Worm (Caenorhabditis elegans) whole organism, mixed stage, embryonic: Measurements from ENCODE around the gene hpx-2.

Source experiments
- M03D4.4 ChIP-seq: sonication (generic microtip); optimal IDR thresholded peaks from 2 replicates; lab custom pipeline; 2017; ENCODE audit warnings: mild to moderate bottlenecking, missing genetic modification characterization, missing compliant biosample characterization
- bed-3 ChIP-seq: fragments of 200-800 bp; sonication (Bioruptor generic); optimal IDR thresholded peaks from 3 replicates; lab custom pipeline; 2018; ENCODE audit warnings: mild to moderate bottlenecking, missing genetic modification characterization, moderate library complexity, missing compliant biosample characterization
- blmp-1 ChIP-seq: fragments of 150-350 bp; optimal IDR thresholded peaks from 2 replicates; lab custom pipeline; 2014; ENCODE audit warnings: missing biosample characterization, missing genetic modification characterization
- ceh-39 ChIP-seq: fragments of 150-350 bp; optimal IDR thresholded peaks from 2 replicates; lab custom pipeline; 2014; ENCODE audit warnings: missing biosample characterization, missing genetic modification characterization
- ceh-83 ChIP-seq: fragments of 200-800 bp; sonication (Bioruptor generic); optimal IDR thresholded peaks from 2 replicates; lab custom pipeline; 2018; ENCODE audit warnings: mild to moderate bottlenecking, missing genetic modification characterization, missing compliant biosample characterization
- ces-1 ChIP-seq: fragments of 150-350 bp; optimal IDR thresholded peaks from 2 replicates; lab custom pipeline; 2014; ENCODE audit warnings: missing biosample characterization, missing genetic modification reagents, missing genetic modification characterization
- drap-1 ChIP-seq: fragments of 200-800 bp; sonication (Bioruptor generic); optimal IDR thresholded peaks from 3 replicates; lab custom pipeline; 2018; ENCODE audit warnings: mild to moderate bottlenecking, missing genetic modification characterization, missing compliant biosample characterization
- elt-1 ChIP-seq: sonication (generic microtip); optimal IDR thresholded peaks from 2 replicates; lab custom pipeline; 2017; ENCODE audit warnings: missing genetic modification characterization, mild to moderate bottlenecking, missing compliant biosample characterization, antibody characterized with exemption, moderate library complexity, borderline replicate concordance; ENCODE audit not compliant: insufficient read depth
- elt-3 ChIP-seq: fragments of 150-350 bp; optimal IDR thresholded peaks from 2 replicates; lab custom pipeline; 2014; ENCODE audit warnings: missing biosample characterization, missing genetic modification characterization
- flh-1 ChIP-seq: fragments of 200-800 bp; sonication (Bioruptor generic); optimal IDR thresholded peaks from 2 replicates; lab custom pipeline; 2018; ENCODE audit warnings: mild to moderate bottlenecking, missing genetic modification characterization, moderate library complexity, missing compliant biosample characterization
- ham-2 ChIP-seq: fragments of 200-800 bp; sonication (Bioruptor generic); optimal IDR thresholded peaks from 2 replicates; lab custom pipeline; 2018; ENCODE audit warnings: mild to moderate bottlenecking, missing genetic modification characterization, missing compliant biosample characterization
- hlh-1 ChIP-seq: fragments of 150-350 bp; optimal IDR thresholded peaks from 2 replicates; lab custom pipeline; 2014; ENCODE audit warnings: missing biosample characterization, missing genetic modification reagents, missing genetic modification characterization
- lin-13 ChIP-seq: fragments of 150-350 bp; optimal IDR thresholded peaks from 2 replicates; lab custom pipeline; 2014; ENCODE audit warnings: missing biosample characterization, missing genetic modification characterization
- lin-32 ChIP-seq: fragments of 200-800 bp; sonication (Bioruptor generic); optimal IDR thresholded peaks from 2 replicates; lab custom pipeline; 2018; ENCODE audit warnings: mild to moderate bottlenecking, missing genetic modification characterization, missing compliant biosample characterization
- lsy-2 ChIP-seq: fragments of 150-350 bp; optimal IDR thresholded peaks from 2 replicates; lab custom pipeline; 2014; ENCODE audit warnings: missing biosample characterization, missing genetic modification characterization
- mep-1 ChIP-seq: fragments of 150-350 bp; optimal IDR thresholded peaks from 2 replicates; lab custom pipeline; 2017; ENCODE audit warnings: missing biosample characterization, missing genetic modification reagents, missing genetic modification characterization, inconsistent platforms
- mls-2 ChIP-seq: sonication (generic microtip); optimal IDR thresholded peaks from 2 replicates; lab custom pipeline; 2016; ENCODE audit warnings: mild to moderate bottlenecking, missing genetic modification characterization, moderate library complexity, missing compliant biosample characterization
- nhr-2 ChIP-seq: fragments of 150-350 bp; optimal IDR thresholded peaks from 2 replicates; lab custom pipeline; 2014; ENCODE audit warnings: missing biosample characterization, missing genetic modification characterization
- nhr-237 ChIP-seq: fragments of 150-350 bp; optimal IDR thresholded peaks from 2 replicates; lab custom pipeline; 2014; ENCODE audit warnings: missing biosample characterization, missing genetic modification characterization
- nhr-28 ChIP-seq: fragments of 150-350 bp; optimal IDR thresholded peaks from 2 replicates; lab custom pipeline; 2014; ENCODE audit warnings: missing biosample characterization, missing genetic modification characterization
- nhr-76 ChIP-seq: sonication (generic microtip); optimal IDR thresholded peaks from 2 replicates; lab custom pipeline; 2017; ENCODE audit warnings: missing biosample characterization, missing genetic modification characterization
- pha-4 ChIP-seq: fragments of 150-350 bp; optimal IDR thresholded peaks from 2 replicates; lab custom pipeline; 2018; ENCODE audit warnings: missing biosample characterization, missing genetic modification reagents, missing genetic modification characterization
- sem-2 ChIP-seq: fragments of 200-800 bp; sonication (Bioruptor generic); optimal IDR thresholded peaks from 2 replicates; lab custom pipeline; 2018; ENCODE audit warnings: mild to moderate bottlenecking, missing genetic modification characterization, missing compliant biosample characterization
- snpc-4 ChIP-seq: fragments of 150-350 bp; optimal IDR thresholded peaks from 2 replicates; lab custom pipeline; 2014; ENCODE audit warnings: missing biosample characterization, missing genetic modification characterization
- sptf-1 ChIP-seq: sonication (generic microtip); optimal IDR thresholded peaks from 2 replicates; lab custom pipeline; 2017; ENCODE audit warnings: mild to moderate bottlenecking, missing genetic modification characterization, moderate library complexity, missing compliant biosample characterization
- tbx-8 ChIP-seq: fragments of 200-800 bp; sonication (Bioruptor generic); optimal IDR thresholded peaks from 2 replicates; lab custom pipeline; 2018; ENCODE audit warnings: mild to moderate bottlenecking, missing genetic modification characterization, moderate library complexity, missing compliant biosample characterization
- unc-120 ChIP-seq: sonication (generic microtip); optimal IDR thresholded peaks from 2 replicates; lab custom pipeline; 2017; ENCODE audit warnings: missing genetic modification characterization, missing compliant biosample characterization; ENCODE audit not compliant: poor library complexity, severe bottlenecking
- unc-39 ChIP-seq: fragments of 150-350 bp; optimal IDR thresholded peaks from 2 replicates; lab custom pipeline; 2014; ENCODE audit warnings: missing biosample characterization, missing genetic modification characterization
- unc-62 ChIP-seq: fragments of 150-350 bp; optimal IDR thresholded peaks from 2 replicates; lab custom pipeline; 2014; ENCODE audit warnings: missing biosample characterization, missing genetic modification reagents, missing genetic modification characterization
- zip-8 ChIP-seq: fragments of 150-350 bp; optimal IDR thresholded peaks from 2 replicates; lab custom pipeline; 2014; ENCODE audit warnings: missing biosample characterization, missing genetic modification characterization
- ztf-11 ChIP-seq: fragments of 150-350 bp; optimal IDR thresholded peaks from 2 replicates; lab custom pipeline; 2014; ENCODE audit warnings: missing biosample characterization, missing genetic modification characterization

hpx-2 gene

DNA sequence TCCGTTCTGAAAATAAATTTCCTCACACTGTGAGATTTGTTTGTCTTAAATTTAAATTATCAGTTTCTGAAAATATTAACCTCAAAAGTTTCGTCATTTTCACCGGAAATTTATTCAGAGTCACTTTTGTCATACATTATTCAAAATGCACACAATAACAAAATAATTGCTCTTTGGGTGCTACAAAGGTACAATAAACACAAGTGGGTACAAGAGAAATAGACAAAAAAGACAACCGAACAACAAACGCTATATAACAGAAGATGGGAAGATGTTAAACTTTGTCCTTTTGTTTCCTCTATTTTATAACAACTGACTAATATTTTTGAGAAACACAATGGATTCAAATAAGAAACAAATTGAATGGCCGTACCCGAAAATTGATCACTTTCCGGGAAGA, 19.3 kb downstream of the hpx-2 start:
- no peak for TF ChIP-seq elt-3 (tag; lab: Kevin White, UChicago)
- TF ChIP-seq unc-62: no peak

ce11 chrV:13872895-13873294, 22.6 kb downstream of the hpx-2 start, which contains the start of gene cpt-5:
Gene cpt-5, plus strand, starts transcription at chrV:13873195.
- TF ChIP-seq nhr-237 (tag; lab: Kevin White, UChicago) (no peak), lin-13 (tag; lab: Kevin White, UChicago) (no peak), ces-1 (GFP tag; lab: Kevin White, UChicago) (no peak), hlh-1 (tag; lab: Kevin White, UChicago) (no peak), sptf-1 (tag; lab: Kevin White, UChicago) (no peak), flh-1 (GFP tag; lab: Kevin White, UChicago) (no peak), ceh-83 (GFP tag; lab: Kevin White, UChicago) (no peak), blmp-1 (tag; lab: Kevin White, UChicago) (no peak), lin-32 (GFP tag; lab: Kevin White, UChicago) (no peak), ceh-39 (tag; lab: Kevin White, UChicago) (no peak), sem-2 (GFP tag; lab: Kevin White, UChicago) (no peak), M03D4.4 (tag; lab: Kevin White, UChicago) (no peak), nhr-28 (tag; lab: Kevin White, UChicago) (no peak), nhr-2 (tag; lab: Kevin White, UChicago) (no peak), mep-1 (no peak), snpc-4 (no peak), unc-120 (tag; lab: Kevin White, UChicago) (no peak), mls-2 (tag; lab: Kevin White, UChicago) (no peak)

DNA sequence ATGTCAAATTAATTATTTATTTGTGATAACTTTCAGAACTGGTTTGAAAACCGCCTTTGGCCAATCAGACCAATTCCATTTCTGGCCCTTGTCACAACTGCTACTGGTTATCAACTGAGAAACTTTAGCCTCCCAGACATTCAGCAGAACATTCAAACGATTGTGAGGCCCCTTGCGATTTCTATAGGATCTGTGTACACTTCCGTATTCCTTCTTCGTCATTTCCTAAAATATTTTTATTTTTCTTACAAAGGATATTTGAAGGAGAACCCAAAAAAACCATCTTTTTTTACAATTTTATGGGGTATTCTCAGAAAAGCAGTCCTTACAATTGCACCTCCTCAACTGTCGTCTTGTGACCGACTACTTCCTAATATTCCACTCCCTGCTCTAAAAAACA, 23.1 kb downstream of the hpx-2 start:
- TF ChIP-seq blmp-1 (tag; lab: Kevin White, UChicago): no peak
- TF ChIP-seq pha-4: no peak
- no peak for TF ChIP-seq bed-3 (GFP tag; lab: Kevin White, UChicago)
- TF ChIP-seq nhr-28 (tag; lab: Kevin White, UChicago): no peak
- no peak for TF ChIP-seq nhr-76 (tag; lab: Kevin White, UChicago)
- TF ChIP-seq elt-3 (tag; lab: Kevin White, UChicago): no peak
- TF ChIP-seq ceh-83 (GFP tag; lab: Kevin White, UChicago): no peak
- no peak for TF ChIP-seq ham-2 (GFP tag; lab: Kevin White, UChicago)
- TF ChIP-seq lsy-2 (tag; lab: Kevin White, UChicago): no peak
- TF ChIP-seq ces-1 (GFP tag; lab: Kevin White, UChicago): no peak
- TF ChIP-seq nhr-2 (tag; lab: Kevin White, UChicago): no peak
- no peak for TF ChIP-seq M03D4.4 (tag; lab: Kevin White, UChicago)
- no peak for TF ChIP-seq ztf-11
- TF ChIP-seq zip-8 (tag; lab: Kevin White, UChicago): no peak
- TF ChIP-seq nhr-237 (tag; lab: Kevin White, UChicago): no peak
- TF ChIP-seq drap-1: no peak
- no peak for TF ChIP-seq mep-1
- no peak for TF ChIP-seq elt-1

DNA sequence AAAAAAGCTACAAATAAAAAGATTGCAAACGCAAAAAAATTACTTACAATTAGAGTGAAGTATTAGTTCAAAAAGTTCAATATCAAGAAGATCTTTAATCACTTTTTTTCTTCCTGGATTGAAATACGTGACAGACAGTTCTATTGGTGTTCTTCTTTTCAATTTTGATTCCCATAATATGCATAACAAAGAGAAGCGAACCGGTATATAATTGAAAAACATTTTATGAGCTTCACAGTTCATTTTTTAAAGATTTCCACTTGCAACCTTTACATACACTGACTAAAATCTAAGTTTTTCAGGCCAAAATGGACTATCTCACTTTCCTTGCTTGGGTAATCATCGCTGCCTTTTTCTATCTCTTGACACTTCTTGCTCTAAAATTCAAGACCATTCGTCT, 26.3 kb downstream of the hpx-2 start, which contains the start of gene T22G5.1:
TSS of gene T22G5.1 (plus strand) at position 301 of the 400 bp plus-strand sequence.
- TF ChIP-seq unc-62 (no peak), mls-2 (tag; lab: Kevin White, UChicago) (no peak), blmp-1 (tag; lab: Kevin White, UChicago) (no peak), ceh-39 (tag; lab: Kevin White, UChicago) (no peak), mep-1 (no peak), bed-3 (GFP tag; lab: Kevin White, UChicago) (no peak), tbx-8 (GFP tag; lab: Kevin White, UChicago) (no peak), nhr-2 (tag; lab: Kevin White, UChicago) (no peak), ham-2 (GFP tag; lab: Kevin White, UChicago) (no peak), ztf-11 (no peak)

DNA sequence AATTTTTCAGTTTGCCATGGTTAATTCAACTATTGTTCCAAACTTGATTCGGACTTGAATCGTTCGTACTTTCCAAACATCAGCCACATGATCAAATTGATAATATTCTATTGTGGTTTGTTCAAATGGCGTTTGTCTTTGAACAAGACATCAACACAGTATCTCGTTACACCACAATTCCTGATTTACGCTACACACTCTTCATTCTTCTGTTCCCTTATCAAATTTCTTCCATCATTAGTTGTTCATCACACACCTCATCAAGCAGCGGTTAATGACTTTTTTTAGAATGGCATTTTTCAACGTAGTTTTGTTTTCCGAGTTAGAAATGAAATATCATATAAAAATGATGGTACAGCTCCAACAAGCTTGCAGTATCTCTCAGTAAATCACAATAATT, 28.0 kb downstream of the hpx-2 start:
- TF ChIP-seq ztf-11 (no peak), ces-1 (GFP tag; lab: Kevin White, UChicago) (no peak), ceh-83 (GFP tag; lab: Kevin White, UChicago) (no peak), ceh-39 (tag; lab: Kevin White, UChicago) (no peak), elt-1 (no peak), nhr-28 (tag; lab: Kevin White, UChicago) (no peak), elt-3 (tag; lab: Kevin White, UChicago) (no peak), blmp-1 (tag; lab: Kevin White, UChicago) (no peak), pha-4 (no peak), nhr-237 (tag; lab: Kevin White, UChicago) (no peak), sem-2 (GFP tag; lab: Kevin White, UChicago) (no peak), mls-2 (tag; lab: Kevin White, UChicago) (no peak), unc-39 (tag; lab: Kevin White, UChicago) (no peak), unc-120 (tag; lab: Kevin White, UChicago) (no peak)
